Worm (Caenorhabditis elegans) whole organism, L3 larva: Measurements from ENCODE around the gene col-120.

Experiments
- ama-1 ChIP-seq: fragments of 150-350 bp; optimal IDR thresholded peaks from 2 replicates; lab custom pipeline; 2018
- ceh-82 ChIP-seq: fragments of 150-350 bp; optimal IDR thresholded peaks from 2 replicates; lab custom pipeline; 2014; ENCODE audit warnings: missing biosample characterization, missing genetic modification characterization
- egl-27 ChIP-seq: sonication (generic microtip); optimal IDR thresholded peaks from 4 replicates; lab custom pipeline; 2017; ENCODE audit warnings: missing biosample characterization, missing genetic modification reagents, missing genetic modification characterization
- eor-1 ChIP-seq, 2 experiments: fragments of 150-350 bp; optimal IDR thresholded peaks; 2 replicates each; lab custom pipeline; 2014 to 2018; ENCODE audit warnings: missing biosample characterization in 2 of 2, missing genetic modification characterization in 2 of 2
- jun-1 ChIP-seq: fragments of 150-350 bp; optimal IDR thresholded peaks from 2 replicates; lab custom pipeline; 2014; ENCODE audit warnings: missing biosample characterization, missing genetic modification reagents, missing genetic modification characterization
- lin-15B ChIP-seq: fragments of 150-350 bp; optimal IDR thresholded peaks from 2 replicates; lab custom pipeline; 2014; ENCODE audit warnings: missing biosample characterization, missing genetic modification characterization
- nhr-11 ChIP-seq: fragments of 150-350 bp; optimal IDR thresholded peaks from 2 replicates; lab custom pipeline; 2014; ENCODE audit warnings: missing biosample characterization, missing genetic modification characterization
- nhr-76 ChIP-seq: fragments of 150-350 bp; sonication (generic microtip); optimal IDR thresholded peaks from 5 replicates; lab custom pipeline; 2014; ENCODE audit warnings: missing biosample characterization, missing genetic modification characterization

ce11 chrIV:9216437-9216836 is 45.1 kb downstream of the col-120 start:
- TF ChIP-seq eor-1 (tag; optimal IDR thresholded peaks at IDR 0.05; lab: Kevin White, UChicago): no peak
- no peak for TF ChIP-seq jun-1 (tag; lab: Kevin White, UChicago)
- no peak for TF ChIP-seq nhr-11 (tag; lab: Kevin White, UChicago)
- TF ChIP-seq ceh-82 (tag; lab: Kevin White, UChicago): no peak
- TF ChIP-seq ama-1 (lab: Kevin White, UChicago): peak; percentile 52
- no peak for TF ChIP-seq egl-27 (tag; lab: Kevin White, UChicago)
- TF ChIP-seq nhr-76 (tag; lab: Kevin White, UChicago): no peak
- TF ChIP-seq lin-15B (tag; lab: Kevin White, UChicago): peak; percentile 16
